Worm (Caenorhabditis elegans): Measurements from ENCODE around the gene mpst-1.

DNA sequence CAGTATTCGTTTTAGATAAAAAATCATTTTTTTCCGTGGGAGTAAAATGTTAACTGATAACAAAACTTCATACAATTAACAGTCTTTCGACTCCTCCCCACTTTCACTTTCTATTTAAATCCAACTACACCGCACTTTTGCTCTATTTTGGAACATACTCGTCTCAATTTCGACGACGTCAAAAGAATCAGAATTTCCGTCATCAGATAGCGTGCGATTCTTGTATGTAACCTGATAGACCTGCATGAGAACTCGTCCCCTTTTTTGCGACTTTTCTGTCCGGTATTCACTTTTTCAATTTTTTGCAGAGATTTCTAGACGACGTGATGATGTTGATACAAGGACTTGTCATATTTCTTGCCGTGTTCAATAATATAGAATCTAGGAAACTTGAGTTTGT, 6.5 kb upstream of the mpst-1 start, which contains the start of gene pho-8:
- TF ChIP-seq ces-1 (GFP tag; optimal IDR thresholded peaks at IDR 0.05) (no peak), egl-27 (tag; optimal IDR thresholded peaks at IDR 0.05) (no peak), elt-3 (tag; optimal IDR thresholded peaks at IDR 0.05) (no peak), efl-1 (optimal IDR thresholded peaks at IDR 0.05) (no peak), efl-1 (GFP tag; optimal IDR thresholded peaks at IDR 0.05 in 1 of 2) (no peak), nhr-12 (tag; optimal IDR thresholded peaks at IDR 0.05) (no peak), snpc-4 (tag; optimal IDR thresholded peaks at IDR 0.05) (no peak), fos-1 (tag; optimal IDR thresholded peaks at IDR 0.05) (no peak)
